Worm (Caenorhabditis elegans): ENCODE measurements around the gene C50E3.6.

C50E3.6 gene

ce11 chrV:7587637-7588036, 2.7 kb downstream of the C50E3.6 start, which contains the start of the genes F19F10.11 and C50E3.5 (continued):
- TF ChIP-seq F23B12.7 (tag; optimal IDR thresholded peaks at IDR 0.05; ENCODE audit: insufficient read depth): peak; percentile 45
- no peak for TF ChIP-seq snpc-4 (GFP tag; optimal IDR thresholded peaks at IDR 0.05)
- TF ChIP-seq snpc-4 (tag; optimal IDR thresholded peaks at IDR 0.05): peak in 3 of 4 experiments; percentile 12 to 34 (median 18)
- TF ChIP-seq nhr-80 (tag; optimal IDR thresholded peaks at IDR 0.05): no peak
- no peak for TF ChIP-seq Y95B8A.8 (GFP tag; IDR thresholded peaks at IDR 0.05)
- TF ChIP-seq zfh-2 (GFP tag; conservative IDR thresholded peaks at IDR 0.05): no peak
- TF ChIP-seq B0336.3 (GFP tag; IDR thresholded peaks at IDR 0.05): no peak
- no peak for TF ChIP-seq nfya-2 (GFP tag; IDR thresholded peaks at IDR 0.05)
- TF ChIP-seq mxl-1 (tag; optimal IDR thresholded peaks at IDR 0.05): no peak
- TF ChIP-seq madf-10 (tag; optimal IDR thresholded peaks at IDR 0.05): no peak
- peak; percentile 60 for TF ChIP-seq madf-6 (GFP tag; IDR thresholded peaks at IDR 0.05)
- no peak for TF ChIP-seq F22D6.2 (tag; optimal IDR thresholded peaks at IDR 0.05)
- TF ChIP-seq nfya-1 (tag; optimal IDR thresholded peaks at IDR 0.05; ENCODE audit: borderline replicate concordance, insufficient read depth): no peak
- TF ChIP-seq sptf-2 (GFP tag; optimal IDR thresholded peaks at IDR 0.05): no peak
- TF ChIP-seq egl-44 (GFP tag; IDR thresholded peaks at IDR 0.05): no peak
- TF ChIP-seq rec-8 (tag; optimal IDR thresholded peaks at IDR 0.05): no peak
- no peak for TF ChIP-seq akir-1 (GFP tag; optimal IDR thresholded peaks at IDR 0.05)

ce11 chrV:7580378-7580777, 10.0 kb downstream of the C50E3.6 start, which contains the start of gene ets-6:
TSS of gene ets-6 (minus strand) at chrV:7580546.
- TF ChIP-seq D2030.7 (GFP tag; IDR thresholded peaks at IDR 0.05) (peak; percentile 34; the same call in 1 of the 2 replicates), mes-4 (tag; optimal IDR thresholded peaks at IDR 0.05) (no peak), F49E8.2 (tag; optimal IDR thresholded peaks at IDR 0.05; ENCODE audit: insufficient read depth) (no peak), egl-18 (GFP tag; IDR thresholded peaks at IDR 0.05) (no peak), athp-1 (tag; optimal IDR thresholded peaks at IDR 0.05) (peak; percentile 14), mcd-1 (GFP tag; IDR thresholded peaks at IDR 0.05) (peak; percentile 93), ztf-28 (GFP tag; IDR thresholded peaks at IDR 0.05) (no peak), Y67H2A.10 (GFP tag; conservative IDR thresholded peaks at IDR 0.05) (no peak), sdz-38 (tag; optimal IDR thresholded peaks at IDR 0.05) (no peak), bed-1 (GFP tag; IDR thresholded peaks at IDR 0.05) (no peak), die-1 (tag; optimal IDR thresholded peaks at IDR 0.05) (no peak), rec-8 (tag; optimal IDR thresholded peaks at IDR 0.05) (no peak), sptf-2 (GFP tag; optimal IDR thresholded peaks at IDR 0.05) (no peak), pbrm-1 (GFP tag; IDR thresholded peaks at IDR 0.05) (no peak), Y53F4B.3 (GFP tag; IDR thresholded peaks at IDR 0.05) (no peak), lsy-27 (tag; optimal IDR thresholded peaks at IDR 0.05; ENCODE audit: borderline replicate concordance, insufficient read depth) (no peak), rcor-1 (GFP tag; IDR thresholded peaks at IDR 0.05) (peak; percentile 61), madf-3 (GFP tag; IDR thresholded peaks at IDR 0.05) (no peak), zim-3 (tag; optimal IDR thresholded peaks at IDR 0.05) (no peak), bed-2 (GFP tag; IDR thresholded peaks at IDR 0.05) (no peak), nhr-90 (tag; optimal IDR thresholded peaks at IDR 0.05) (no peak), repo-1 (tag; optimal IDR thresholded peaks at IDR 0.05) (no peak), somi-1 (GFP tag; optimal IDR thresholded peaks at IDR 0.05) (no peak), chd-7 (tag; optimal IDR thresholded peaks at IDR 0.05) (no peak), hrde-1 (tag; optimal IDR thresholded peaks at IDR 0.05; ENCODE audit: borderline replicate concordance) (no peak), hlh-12 (tag; optimal IDR thresholded peaks at IDR 0.05) (no peak), Y79H2A.3 (GFP tag; conservative IDR thresholded peaks at IDR 0.05) (no peak), B0261.1 (tag; optimal IDR thresholded peaks at IDR 0.05) (no peak), ekl-4 (GFP tag; IDR thresholded peaks at IDR 0.05) (peak; percentile 25; the same call in 1 of the 2 replicates), T26A5.8 (tag; optimal IDR thresholded peaks at IDR 0.05) (no peak), pha-4 (tag; optimal IDR thresholded peaks at IDR 0.05) (no peak), lin-54 (GFP tag; optimal IDR thresholded peaks at IDR 0.05) (peak; percentile 22), ceh-79 (tag; optimal IDR thresholded peaks at IDR 0.05) (no peak), ztf-22 (GFP tag; optimal IDR thresholded peaks at IDR 0.05) (no peak)

Data from whole organism, young adult.